Fruit fly (Drosophila melanogaster) whole organism, prepupa: ENCODE data around the gene CG32369.

Experiments
- CG8319 ChIP-seq: fragments of 200-800 bp; sonication (Bioruptor generic); optimal IDR thresholded peaks from 3 replicates; lab custom pipeline; 2016; ENCODE audit warnings: missing biosample characterization, missing genetic modification characterization
- OdsH ChIP-seq: fragments of 200-800 bp; sonication (Bioruptor generic); optimal IDR thresholded peaks from 3 replicates; lab custom pipeline; 2016; ENCODE audit warnings: missing biosample characterization, missing genetic modification characterization
- fd59A ChIP-seq: fragments of 200-800 bp; sonication (Bioruptor generic); optimal IDR thresholded peaks from 2 replicates; lab custom pipeline; 2017; ENCODE audit warnings: missing biosample characterization, mild to moderate bottlenecking, missing genetic modification characterization, missing genetic modification reagents

DNA sequence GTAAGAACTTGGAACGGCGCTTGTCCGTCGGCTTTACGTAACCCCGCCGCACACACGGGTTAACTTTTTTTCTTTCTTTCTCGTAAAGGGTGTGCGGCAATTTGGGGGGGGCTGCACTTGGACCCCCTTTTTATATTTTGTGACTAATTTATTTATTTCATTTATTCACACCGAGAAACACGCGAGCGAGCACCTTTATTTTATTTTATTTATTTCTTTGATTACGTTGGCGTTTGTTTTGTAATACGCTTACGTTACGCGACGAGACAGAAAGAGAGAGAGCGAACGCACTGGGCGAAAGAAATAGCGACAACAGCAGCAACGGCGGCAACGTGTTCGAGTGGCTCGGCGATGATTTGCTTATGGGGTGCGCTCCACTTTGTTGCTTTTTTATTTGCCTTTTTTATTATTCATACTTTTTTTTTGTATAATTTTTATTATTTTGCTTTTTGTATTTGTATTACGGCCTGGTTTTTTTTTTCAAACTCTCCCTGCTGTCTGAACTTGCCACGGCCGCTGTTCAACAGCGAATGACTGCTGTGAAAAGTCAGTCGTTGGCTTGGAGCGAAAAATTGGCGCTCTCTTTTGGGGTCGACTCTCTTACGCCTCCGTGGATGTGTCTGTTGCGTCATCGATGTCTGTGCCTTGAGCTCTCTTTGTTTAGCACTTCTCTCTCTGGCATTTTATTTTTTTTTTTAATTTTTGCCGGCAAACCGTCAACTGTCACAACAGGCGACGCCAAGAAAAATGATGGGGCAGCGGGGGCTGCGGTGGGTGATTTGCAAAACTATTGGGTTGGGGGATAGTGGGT is at the start of gene CG32369:
- peak; percentile 63 for TF ChIP-seq CG8319 (GFP tag; lab: Kevin White, UChicago)
- TF ChIP-seq fd59A, result peak; percentile 65
- TF ChIP-seq OdsH (GFP tag; lab: Kevin White, UChicago), result peak; percentile 72
